Fruit fly (Drosophila melanogaster): ENCODE results near the gene mnd.
A peak's percentile ranks its signal among the peaks of the same experiment; 100 is the strongest.

dm6 chr3L:15035585-15035984 is 50.7 kb downstream of the mnd start:
- TF ChIP-seq Rel (GFP tag; optimal IDR thresholded peaks at IDR 0.05) (no peak), Rel (tag; optimal IDR thresholded peaks at IDR 0.05) (no peak), woc (GFP tag; optimal IDR thresholded peaks at IDR 0.05) (peak; percentile 21), CrebA (GFP tag; optimal IDR thresholded peaks at IDR 0.05; ENCODE audit: borderline replicate concordance) (no peak), br (GFP tag; optimal IDR thresholded peaks at IDR 0.05) (no peak), Dfd (GFP tag; optimal IDR thresholded peaks at IDR 0.05) (no peak), fru (GFP tag; optimal IDR thresholded peaks at IDR 0.05) (no peak), rgr (GFP tag; optimal IDR thresholded peaks at IDR 0.05) (no peak), Hr83 (GFP tag; optimal IDR thresholded peaks at IDR 0.05; ENCODE audit: poor library complexity, severe bottlenecking) (no peak), brk (GFP tag; optimal IDR thresholded peaks at IDR 0.05) (no peak)
